Fruit fly (Drosophila melanogaster) whole organism, prepupa: ENCODE data around the gene Zmynd8.

ENCODE experiments used
- CG10669 ChIP-seq: fragments of 200-800 bp; sonication (Bioruptor generic); optimal IDR thresholded peaks from 3 replicates; lab custom pipeline; 2018; ENCODE audit warnings: missing biosample characterization, mild to moderate bottlenecking, missing genetic modification characterization, moderate library complexity
- CG11762 ChIP-seq: fragments of 200-800 bp; sonication (Bioruptor generic); optimal IDR thresholded peaks from 3 replicates; lab custom pipeline; 2016; ENCODE audit warnings: missing biosample characterization, missing genetic modification characterization; ENCODE audit not compliant: insufficient read depth
- CG11902 ChIP-seq: fragments of 200-800 bp; sonication (Bioruptor generic); optimal IDR thresholded peaks from 3 replicates; lab custom pipeline; 2016; ENCODE audit warnings: missing biosample characterization, missing genetic modification characterization
- CG15336 ChIP-seq: fragments of 200-800 bp; sonication (Bioruptor generic); IDR thresholded peaks from 2 replicates; pipeline ENCODE4 v1.3.6; 2022; ENCODE audit warnings: missing biosample characterization, missing genetic modification characterization
- CG1621 ChIP-seq: fragments of 200-800 bp; sonication (Bioruptor generic); optimal IDR thresholded peaks from 3 replicates; lab custom pipeline; 2018; ENCODE audit warnings: missing biosample characterization, mild to moderate bottlenecking, missing genetic modification characterization
- CG16779 ChIP-seq: fragments of 200-800 bp; sonication (Bioruptor generic); optimal IDR thresholded peaks from 3 replicates; lab custom pipeline; 2017; ENCODE audit warnings: missing biosample characterization, mild to moderate bottlenecking, missing genetic modification characterization
- CG3032 ChIP-seq: fragments of 200-800 bp; optimal IDR thresholded peaks from 2 replicates; lab custom pipeline; 2019; ENCODE audit warnings: missing biosample characterization, mild to moderate bottlenecking, missing genetic modification characterization, moderate library complexity
- CG31627 ChIP-seq: fragments of 200-800 bp; sonication (Bioruptor generic); optimal IDR thresholded peaks from 3 replicates; lab custom pipeline; 2016; ENCODE audit warnings: missing biosample characterization, missing genetic modification characterization
- CG32006 ChIP-seq: fragments of 200-800 bp; sonication (Bioruptor generic); optimal IDR thresholded peaks from 3 replicates; lab custom pipeline; 2017; ENCODE audit warnings: missing biosample characterization, mild to moderate bottlenecking, missing genetic modification characterization
- CG34406 ChIP-seq: fragments of 200-800 bp; sonication (Bioruptor generic); optimal IDR thresholded peaks from 3 replicates; lab custom pipeline; 2016; ENCODE audit warnings: missing biosample characterization, missing genetic modification characterization
- CG3919 ChIP-seq: fragments of 200-800 bp; sonication (Bioruptor generic); optimal IDR thresholded peaks from 3 replicates; lab custom pipeline; 2016; ENCODE audit warnings: missing biosample characterization, missing genetic modification characterization
- CG4318 ChIP-seq: fragments of 200-800 bp; sonication (Bioruptor generic); optimal IDR thresholded peaks from 3 replicates; lab custom pipeline; 2017; ENCODE audit warnings: missing biosample characterization, mild to moderate bottlenecking, missing genetic modification characterization
- CG6163 ChIP-seq: fragments of 200-800 bp; sonication (Bioruptor generic); IDR thresholded peaks from 3 replicates; pipeline ENCODE4 v1.3.6; 2022; ENCODE audit warnings: missing biosample characterization, missing genetic modification characterization
- CG6276 ChIP-seq: fragments of 200-800 bp; sonication (Bioruptor generic); optimal IDR thresholded peaks from 2 replicates; lab custom pipeline; 2017; ENCODE audit warnings: missing biosample characterization, mild to moderate bottlenecking, missing genetic modification characterization
- CG6792 ChIP-seq: fragments of 200-800 bp; sonication (Bioruptor generic); optimal IDR thresholded peaks from 3 replicates; lab custom pipeline; 2016; ENCODE audit warnings: missing biosample characterization, missing genetic modification characterization
- CG6808 ChIP-seq: fragments of 200-800 bp; sonication (Bioruptor generic); optimal IDR thresholded peaks from 3 replicates; lab custom pipeline; 2017; ENCODE audit warnings: missing biosample characterization, missing genetic modification characterization, mild to moderate bottlenecking, moderate library complexity, missing genetic modification reagents
- CG6854 ChIP-seq: fragments of 200-800 bp; sonication (Bioruptor generic); optimal IDR thresholded peaks from 2 replicates; lab custom pipeline; 2017; ENCODE audit warnings: missing biosample characterization, mild to moderate bottlenecking, missing genetic modification characterization
- CG7368 ChIP-seq: fragments of 200-800 bp; sonication (Bioruptor generic); optimal IDR thresholded peaks from 3 replicates; lab custom pipeline; 2016; ENCODE audit warnings: missing biosample characterization, missing genetic modification characterization
- CG8119 ChIP-seq: fragments of 200-800 bp; sonication (Bioruptor generic); IDR thresholded peaks from 3 replicates; pipeline ENCODE4 v1.3.6; 2022; ENCODE audit warnings: missing biosample characterization, missing genetic modification characterization
- CG8319 ChIP-seq: fragments of 200-800 bp; sonication (Bioruptor generic); optimal IDR thresholded peaks from 3 replicates; lab custom pipeline; 2016; ENCODE audit warnings: missing biosample characterization, missing genetic modification characterization
- CG8632 ChIP-seq: fragments of 200-800 bp; sonication (Bioruptor generic); optimal IDR thresholded peaks from 3 replicates; lab custom pipeline; 2016; ENCODE audit warnings: missing biosample characterization, missing genetic modification characterization
- CG9139 ChIP-seq: fragments of 200-800 bp; sonication (Bioruptor generic); optimal IDR thresholded peaks from 3 replicates; lab custom pipeline; 2017; ENCODE audit warnings: missing biosample characterization, mild to moderate bottlenecking, missing genetic modification characterization
- Eip75B ChIP-seq: fragments of 200-800 bp; sonication (Bioruptor generic); optimal IDR thresholded peaks from 3 replicates; lab custom pipeline; 2016; ENCODE audit warnings: missing biosample characterization, missing genetic modification characterization
- Eip93F ChIP-seq: fragments of 200-800 bp; sonication (Bioruptor generic); optimal IDR thresholded peaks from 2 replicates; lab custom pipeline; 2016; ENCODE audit warnings: missing biosample characterization, mild to moderate bottlenecking, missing genetic modification characterization
- Ets21C ChIP-seq: fragments of 200-800 bp; sonication (Bioruptor generic); optimal IDR thresholded peaks from 3 replicates; lab custom pipeline; 2016; ENCODE audit warnings: missing biosample characterization, missing genetic modification characterization
- Gug ChIP-seq: fragments of 200-800 bp; sonication (Bioruptor generic); IDR thresholded peaks from 2 replicates; pipeline ENCODE4 v1.3.6; 2022; ENCODE audit warnings: missing biosample characterization, missing genetic modification characterization
- Hr38 ChIP-seq: sonication (Bioruptor generic); optimal IDR thresholded peaks from 2 replicates; lab custom pipeline; 2016; ENCODE audit warnings: missing biosample characterization, missing genetic modification characterization
- Hr4 ChIP-seq: fragments of 200-800 bp; sonication (Bioruptor generic); optimal IDR thresholded peaks from 3 replicates; lab custom pipeline; 2016; ENCODE audit warnings: missing biosample characterization, missing genetic modification characterization
- Lpt ChIP-seq: fragments of 200-800 bp; sonication (Bioruptor generic); optimal IDR thresholded peaks from 3 replicates; lab custom pipeline; 2016; ENCODE audit warnings: missing biosample characterization, missing genetic modification characterization
- Met ChIP-seq: fragments of 200-800 bp; sonication (Bioruptor generic); optimal IDR thresholded peaks from 3 replicates; lab custom pipeline; 2016; ENCODE audit warnings: missing biosample characterization, missing genetic modification characterization
- OdsH ChIP-seq: fragments of 200-800 bp; sonication (Bioruptor generic); optimal IDR thresholded peaks from 3 replicates; lab custom pipeline; 2016; ENCODE audit warnings: missing biosample characterization, missing genetic modification characterization
- Smox ChIP-seq: fragments of 200-800 bp; sonication (Bioruptor generic); optimal IDR thresholded peaks from 3 replicates; lab custom pipeline; 2016; ENCODE audit warnings: missing biosample characterization, missing genetic modification characterization
- Sox14 ChIP-seq: fragments of 200-800 bp; sonication (Bioruptor generic); optimal IDR thresholded peaks from 3 replicates; lab custom pipeline; 2016; ENCODE audit warnings: missing biosample characterization, missing genetic modification characterization
- Sox15 ChIP-seq: fragments of 200-800 bp; sonication (Bioruptor generic); optimal IDR thresholded peaks from 3 replicates; lab custom pipeline; 2016; ENCODE audit warnings: missing biosample characterization, missing genetic modification characterization
- achi ChIP-seq: fragments of 200-800 bp; sonication (Bioruptor generic); optimal IDR thresholded peaks from 3 replicates; lab custom pipeline; 2016; ENCODE audit warnings: missing biosample characterization, missing genetic modification characterization
- acj6 ChIP-seq: fragments of 200-800 bp; sonication (Bioruptor generic); optimal IDR thresholded peaks from 3 replicates; lab custom pipeline; 2016; ENCODE audit warnings: missing biosample characterization, missing genetic modification characterization
- cyc ChIP-seq: fragments of 200-800 bp; sonication (Bioruptor generic); optimal IDR thresholded peaks from 3 replicates; lab custom pipeline; 2016; ENCODE audit warnings: missing biosample characterization, missing genetic modification characterization
- dac ChIP-seq: fragments of 200-800 bp; sonication (Bioruptor generic); optimal IDR thresholded peaks from 2 replicates; lab custom pipeline; 2017; ENCODE audit warnings: missing biosample characterization, mild to moderate bottlenecking, missing genetic modification characterization
- dsx ChIP-seq: fragments of 200-800 bp; optimal IDR thresholded peaks from 3 replicates; lab custom pipeline; 2019; ENCODE audit warnings: missing biosample characterization, mild to moderate bottlenecking, missing genetic modification characterization, moderate library complexity; ENCODE audit not compliant: poor library complexity, severe bottlenecking
- eg ChIP-seq: fragments of 200-800 bp; sonication (Bioruptor generic); IDR thresholded peaks from 3 replicates; pipeline ENCODE4 v1.3.6; 2022; ENCODE audit warnings: missing biosample characterization, missing genetic modification characterization
- fd59A ChIP-seq: fragments of 200-800 bp; sonication (Bioruptor generic); optimal IDR thresholded peaks from 2 replicates; lab custom pipeline; 2017; ENCODE audit warnings: missing biosample characterization, mild to moderate bottlenecking, missing genetic modification characterization, missing genetic modification reagents
- fd85E ChIP-seq: fragments of 200-800 bp; sonication (Bioruptor generic); optimal IDR thresholded peaks from 3 replicates; lab custom pipeline; 2016; ENCODE audit warnings: missing biosample characterization, missing genetic modification characterization
- fkh ChIP-seq: fragments of 200-800 bp; sonication (Bioruptor generic); optimal IDR thresholded peaks from 3 replicates; lab custom pipeline; 2017; ENCODE audit warnings: missing biosample characterization, mild to moderate bottlenecking, missing genetic modification characterization, moderate library complexity
- lz ChIP-seq: fragments of 200-800 bp; sonication (Bioruptor generic); optimal IDR thresholded peaks from 3 replicates; lab custom pipeline; 2016; ENCODE audit warnings: missing biosample characterization, missing genetic modification characterization
- net ChIP-seq: fragments of 200-800 bp; sonication (Bioruptor generic); optimal IDR thresholded peaks from 3 replicates; lab custom pipeline; 2016; ENCODE audit warnings: missing biosample characterization, missing genetic modification characterization
- pdm3 ChIP-seq: fragments of 200-800 bp; sonication (Bioruptor generic); optimal IDR thresholded peaks from 3 replicates; lab custom pipeline; 2016; ENCODE audit warnings: missing biosample characterization, missing genetic modification characterization
- spab ChIP-seq: fragments of 200-800 bp; sonication (Bioruptor generic); optimal IDR thresholded peaks from 2 replicates; lab custom pipeline; 2017; ENCODE audit warnings: missing biosample characterization, mild to moderate bottlenecking, missing genetic modification characterization, missing genetic modification reagents
- ss ChIP-seq, 2 experiments: fragments of 200-800 bp; sonication (Bioruptor generic); optimal IDR thresholded peaks; 2 replicates in 1 of 2; 3 replicates in 1 of 2; lab custom pipeline; 2017 to 2018; ENCODE audit warnings: mild to moderate bottlenecking in 2 of 2, missing biosample characterization in 2 of 2, missing genetic modification characterization in 2 of 2, moderate library complexity in 1 of 2
- svp ChIP-seq: fragments of 200-800 bp; sonication (Bioruptor generic); peaks from one replicate; lab custom pipeline; 2016; ENCODE audit warnings: missing biosample characterization, missing genetic modification characterization
- topi ChIP-seq: fragments of 200-800 bp; sonication (Bioruptor generic); optimal IDR thresholded peaks from 3 replicates; lab custom pipeline; 2016; ENCODE audit warnings: missing biosample characterization, missing genetic modification characterization
- vri ChIP-seq: fragments of 200-800 bp; sonication (Bioruptor generic); optimal IDR thresholded peaks from 3 replicates; lab custom pipeline; 2016; ENCODE audit warnings: missing biosample characterization, mild to moderate bottlenecking, missing genetic modification characterization

The Zmynd8 gene

dm6 chr3R:31724580-31725320 lies 55.5 kb downstream of the Zmynd8 start:
- TF ChIP-seq topi (peak; percentile 6), dac (GFP tag; lab: Kevin White, UChicago) (no peak), Met (GFP tag; lab: Kevin White, UChicago) (no peak), OdsH (GFP tag; lab: Kevin White, UChicago) (peak; percentile 29), Eip93F (GFP tag; lab: Kevin White, UChicago) (no peak), CG8632 (GFP tag; lab: Kevin White, UChicago) (no peak), Eip75B (GFP tag; lab: Kevin White, UChicago) (peak; percentile 24), CG6163 (peak; percentile 61; the same call in 2 of the 3 replicates), CG32006 (no peak), fd85E (GFP tag; lab: Kevin White, UChicago) (peak; percentile 30), pdm3 (GFP tag; lab: Kevin White, UChicago) (no peak), CG8319 (GFP tag; lab: Kevin White, UChicago) (no peak), vri (GFP tag; lab: Kevin White, UChicago) (peak; percentile 71), svp (peak; percentile 85), lz (GFP tag; lab: Kevin White, UChicago) (no peak), eg (GFP tag; lab: Robert Waterston, UW) (peak; percentile 41; the same call in 1 of the 3 replicates), CG6792 (GFP tag; lab: Kevin White, UChicago) (no peak), CG11902 (GFP tag; lab: Kevin White, UChicago) (no peak), Hr4 (GFP tag; lab: Kevin White, UChicago) (no peak), fkh (GFP tag; lab: Kevin White, UChicago) (no peak), CG6808 (GFP tag; lab: Kevin White, UChicago) (peak; percentile 40), CG4318 (no peak), CG6276 (no peak), acj6 (peak; percentile 19), CG10669 (no peak), Sox14 (GFP tag; lab: Kevin White, UChicago) (no peak), Ets21C (GFP tag; lab: Kevin White, UChicago) (no peak), cyc (GFP tag; lab: Kevin White, UChicago) (no peak), dsx (GFP tag; lab: Kevin White, UChicago) (no peak), net (peak; percentile 57), CG9139 (GFP tag; lab: Kevin White, UChicago) (peak; percentile 25), CG15336 (peak; percentile 4; the same call in 1 of the 2 replicates), CG6854 (GFP tag; lab: Kevin White, UChicago) (peak; percentile 64), CG1621 (tag; lab: Kevin White, UChicago) (no peak), Hr38 (GFP tag; lab: Kevin White, UChicago) (no peak), CG7368 (GFP tag; lab: Kevin White, UChicago) (no peak), ss (GFP tag; optimal IDR thresholded peaks at IDR 0.05; lab: Kevin White, UChicago) (no peak), Sox15 (peak; percentile 21), CG34406 (no peak), achi (GFP tag; lab: Kevin White, UChicago) (no peak), spab (GFP tag; lab: Kevin White, UChicago) (no peak), CG11762 (GFP tag; lab: Kevin White, UChicago) (no peak), fd59A (GFP tag; lab: Kevin White, UChicago) (peak; percentile 22), CG3032 (tag; lab: Kevin White, UChicago) (no peak), Smox (GFP tag; lab: Kevin White, UChicago) (no peak), Gug (GFP tag; lab: Robert Waterston, UW) (no peak), CG31627 (GFP tag; lab: Kevin White, UChicago) (no peak), CG8119 (GFP tag; lab: Robert Waterston, UW) (peak; percentile 57; the same call in 2 of the 3 replicates), CG16779 (peak; percentile 48), Lpt (GFP tag; lab: Kevin White, UChicago) (no peak), CG3919 (GFP tag; lab: Kevin White, UChicago) (peak; percentile 42)
